Worm (Caenorhabditis elegans): ENCODE measurements around the gene pir-1.

Gene pir-1

ce11 chrII:9171466-9172187 is 5.5 kb upstream of the pir-1 start:
- TF ChIP-seq lsy-2 (tag; optimal IDR thresholded peaks at IDR 0.05) = no peak
- no peak for TF ChIP-seq ham-2 (GFP tag; optimal IDR thresholded peaks at IDR 0.05)
- no peak for TF ChIP-seq nhr-2 (tag; optimal IDR thresholded peaks at IDR 0.05)
- TF ChIP-seq mab-5 (tag; optimal IDR thresholded peaks at IDR 0.05) = no peak
- TF ChIP-seq M03D4.4 (tag; optimal IDR thresholded peaks at IDR 0.05) = no peak
- TF ChIP-seq nhr-76 (tag; optimal IDR thresholded peaks at IDR 0.05) = no peak
- TF ChIP-seq unc-39 (tag; optimal IDR thresholded peaks at IDR 0.05) = no peak

- TF ChIP-seq nhr-237 (tag; optimal IDR thresholded peaks at IDR 0.05) = no peak
- TF ChIP-seq drap-1 (GFP tag; optimal IDR thresholded peaks at IDR 0.05) = no peak
- no peak for TF ChIP-seq ztf-11 (tag; optimal IDR thresholded peaks at IDR 0.05)
- TF ChIP-seq lin-32 (GFP tag; optimal IDR thresholded peaks at IDR 0.05) = no peak
- TF ChIP-seq flh-1 (GFP tag; optimal IDR thresholded peaks at IDR 0.05) = no peak
- no peak for TF ChIP-seq unc-62 (GFP tag; optimal IDR thresholded peaks at IDR 0.05)
- no peak for TF ChIP-seq M03D4.4 (tag; optimal IDR thresholded peaks at IDR 0.05)
Measured at ce11 chrII:9172849-9173248, 4.3 kb upstream of the pir-1 start, which contains the start of gene T23G7.2. T23G7.2 (minus strand) TSS chrII:9172949.

ce11 chrII:9173471-9173870 is 3.6 kb upstream of the pir-1 start:
- TF ChIP-seq hlh-1 (tag; optimal IDR thresholded peaks at IDR 0.05) = no peak
- no peak for TF ChIP-seq nhr-76 (tag; optimal IDR thresholded peaks at IDR 0.05)
- no peak for TF ChIP-seq nhr-2 (tag; optimal IDR thresholded peaks at IDR 0.05)
- TF ChIP-seq nhr-12 (tag; optimal IDR thresholded peaks at IDR 0.05) = no peak
- no peak for TF ChIP-seq ceh-83 (GFP tag; optimal IDR thresholded peaks at IDR 0.05)
- no peak for TF ChIP-seq lsy-2 (tag; optimal IDR thresholded peaks at IDR 0.05)
- no peak for TF ChIP-seq ces-1 (GFP tag; optimal IDR thresholded peaks at IDR 0.05)
- TF ChIP-seq tbx-8 (GFP tag; optimal IDR thresholded peaks at IDR 0.05) = no peak
- TF ChIP-seq unc-62 (GFP tag; optimal IDR thresholded peaks at IDR 0.05) = no peak
- no peak for TF ChIP-seq snpc-4 (tag; optimal IDR thresholded peaks at IDR 0.05)
- TF ChIP-seq blmp-1 (tag; optimal IDR thresholded peaks at IDR 0.05) = no peak
- TF ChIP-seq pha-4 (tag; optimal IDR thresholded peaks at IDR 0.05) = no peak
- no peak for TF ChIP-seq ceh-43 (GFP tag; optimal IDR thresholded peaks at IDR 0.05)
- TF ChIP-seq elt-1 (tag; optimal IDR thresholded peaks at IDR 0.05; ENCODE audit: borderline replicate concordance, insufficient read depth) = no peak
- TF ChIP-seq nhr-237 (tag; optimal IDR thresholded peaks at IDR 0.05) = no peak
- TF ChIP-seq lin-32 (GFP tag; optimal IDR thresholded peaks at IDR 0.05) = no peak
- TF ChIP-seq ztf-11 (tag; optimal IDR thresholded peaks at IDR 0.05) = no peak
- no peak for TF ChIP-seq unc-120 (tag; optimal IDR thresholded peaks at IDR 0.05; ENCODE audit: poor library complexity, severe bottlenecking)
- TF ChIP-seq elt-3 (tag; optimal IDR thresholded peaks at IDR 0.05) = no peak

ce11 chrII:9176523-9176922 is 577 bp upstream of the pir-1 start:
- TF ChIP-seq unc-62 (GFP tag; optimal IDR thresholded peaks at IDR 0.05) = no peak
- TF ChIP-seq mab-5 (tag; optimal IDR thresholded peaks at IDR 0.05) = no peak
- no peak for TF ChIP-seq ceh-39 (tag; optimal IDR thresholded peaks at IDR 0.05)
- TF ChIP-seq pha-4 (tag; optimal IDR thresholded peaks at IDR 0.05) = no peak
- TF ChIP-seq M03D4.4 (tag; optimal IDR thresholded peaks at IDR 0.05) = no peak
- no peak for TF ChIP-seq nhr-237 (tag; optimal IDR thresholded peaks at IDR 0.05)
- TF ChIP-seq ztf-11 (tag; optimal IDR thresholded peaks at IDR 0.05) = no peak

ce11 chrII:9178811-9179210 is 1.7 kb downstream of the pir-1 start:
- TF ChIP-seq unc-62 (GFP tag; optimal IDR thresholded peaks at IDR 0.05) (no peak), ceh-83 (GFP tag; optimal IDR thresholded peaks at IDR 0.05) (no peak), unc-39 (tag; optimal IDR thresholded peaks at IDR 0.05) (no peak), nhr-76 (tag; optimal IDR thresholded peaks at IDR 0.05) (no peak)

- TF ChIP-seq nhr-28 (tag; optimal IDR thresholded peaks at IDR 0.05) (no peak), nhr-237 (tag; optimal IDR thresholded peaks at IDR 0.05) (no peak), unc-62 (GFP tag; optimal IDR thresholded peaks at IDR 0.05) (no peak), sem-2 (GFP tag; optimal IDR thresholded peaks at IDR 0.05) (no peak), blmp-1 (tag; optimal IDR thresholded peaks at IDR 0.05) (no peak), ceh-43 (GFP tag; optimal IDR thresholded peaks at IDR 0.05) (no peak), ceh-39 (tag; optimal IDR thresholded peaks at IDR 0.05) (no peak), M03D4.4 (tag; optimal IDR thresholded peaks at IDR 0.05) (no peak), lin-32 (GFP tag; optimal IDR thresholded peaks at IDR 0.05) (no peak), lsy-2 (tag; optimal IDR thresholded peaks at IDR 0.05) (no peak), zip-8 (tag; optimal IDR thresholded peaks at IDR 0.05) (no peak), snpc-4 (tag; optimal IDR thresholded peaks at IDR 0.05) (no peak), sptf-1 (tag; optimal IDR thresholded peaks at IDR 0.05) (no peak), mls-2 (tag; optimal IDR thresholded peaks at IDR 0.05) (no peak), ces-1 (GFP tag; optimal IDR thresholded peaks at IDR 0.05) (no peak), bed-3 (GFP tag; optimal IDR thresholded peaks at IDR 0.05) (no peak), cnd-1 (tag; optimal IDR thresholded peaks at IDR 0.05) (no peak), elt-1 (tag; optimal IDR thresholded peaks at IDR 0.05; ENCODE audit: borderline replicate concordance, insufficient read depth) (no peak)
Measured at ce11 chrII:9181155-9181554, 4.1 kb downstream of the pir-1 start.

Measured in whole organism, mixed stage, embryonic.